Worm (Caenorhabditis elegans) whole organism, L2 larva: ENCODE data around the gene txt-3.

Experiments
- C34F6.9 ChIP-seq: fragments of 150-350 bp; optimal IDR thresholded peaks from 2 replicates; lab custom pipeline; 2014; ENCODE audit warnings: missing biosample characterization, missing genetic modification characterization
- R02D3.7 ChIP-seq: fragments of 150-350 bp; optimal IDR thresholded peaks from 2 replicates; lab custom pipeline; 2014; ENCODE audit warnings: missing biosample characterization, missing genetic modification characterization
- ZK546.5 ChIP-seq: sonication (generic microtip); optimal IDR thresholded peaks from 2 replicates; lab custom pipeline; 2017; ENCODE audit warnings: missing biosample characterization, missing genetic modification characterization
- alr-1 ChIP-seq: fragments of 150-350 bp; optimal IDR thresholded peaks from 2 replicates; lab custom pipeline; 2014; ENCODE audit warnings: missing biosample characterization, missing genetic modification characterization
- aly-2 ChIP-seq: fragments of 150-350 bp; optimal IDR thresholded peaks from 2 replicates; lab custom pipeline; 2014; ENCODE audit warnings: missing biosample characterization, missing genetic modification characterization
- blmp-1 ChIP-seq: sonication (generic microtip); optimal IDR thresholded peaks from 2 replicates; lab custom pipeline; 2017; ENCODE audit warnings: missing genetic modification characterization, mild to moderate bottlenecking, missing compliant biosample characterization, antibody characterized with exemption, moderate library complexity; ENCODE audit not compliant: insufficient read depth
- ceh-82 ChIP-seq: fragments of 150-350 bp; optimal IDR thresholded peaks from 2 replicates; lab custom pipeline; 2014; ENCODE audit warnings: missing biosample characterization, missing genetic modification characterization
- crh-2 ChIP-seq: sonication (generic microtip); optimal IDR thresholded peaks from 2 replicates; lab custom pipeline; 2017; ENCODE audit warnings: missing biosample characterization, missing genetic modification characterization
- egl-27 ChIP-seq: sonication (generic microtip); optimal IDR thresholded peaks from 3 replicates; lab custom pipeline; 2017; ENCODE audit warnings: missing biosample characterization, missing genetic modification reagents, missing genetic modification characterization
- elt-1 ChIP-seq: fragments of 150-350 bp; optimal IDR thresholded peaks from 2 replicates; lab custom pipeline; 2014; ENCODE audit warnings: missing biosample characterization, missing genetic modification characterization
- fos-1 ChIP-seq: fragments of 150-350 bp; optimal IDR thresholded peaks from 2 replicates; lab custom pipeline; 2014; ENCODE audit warnings: missing biosample characterization, missing genetic modification characterization
- gmeb-1 ChIP-seq: fragments of 150-350 bp; optimal IDR thresholded peaks from 2 replicates; lab custom pipeline; 2014; ENCODE audit warnings: missing biosample characterization, missing genetic modification characterization
- lin-11 ChIP-seq: fragments of 150-350 bp; sonication (generic microtip); optimal IDR thresholded peaks from 2 replicates; lab custom pipeline; 2014; ENCODE audit warnings: missing biosample characterization, missing genetic modification characterization, inconsistent platforms, mixed read lengths
- lin-13 ChIP-seq: fragments of 150-350 bp; optimal IDR thresholded peaks from 2 replicates; lab custom pipeline; 2014; ENCODE audit warnings: missing biosample characterization, missing genetic modification reagents, missing genetic modification characterization
- mab-5 ChIP-seq: fragments of 150-350 bp; optimal IDR thresholded peaks from 2 replicates; lab custom pipeline; 2014; ENCODE audit warnings: missing biosample characterization, missing genetic modification characterization
- mbf-1 ChIP-seq: sonication (generic microtip); optimal IDR thresholded peaks from 2 replicates; lab custom pipeline; 2017; ENCODE audit warnings: missing biosample characterization, missing genetic modification characterization
- mdl-1 ChIP-seq, 2 experiments: fragments of 150-350 bp in 1 of 2; sonication (generic microtip) in 1 of 2; optimal IDR thresholded peaks; 2 replicates each; lab custom pipeline; 2017; ENCODE audit warnings: missing biosample characterization in 2 of 2, missing genetic modification characterization in 2 of 2
- nhr-10 ChIP-seq: sonication (generic microtip); optimal IDR thresholded peaks from 2 replicates; lab custom pipeline; 2017; ENCODE audit warnings: missing biosample characterization, missing genetic modification characterization
- nhr-11 ChIP-seq: fragments of 150-350 bp; optimal IDR thresholded peaks from 2 replicates; lab custom pipeline; 2014; ENCODE audit warnings: missing biosample characterization, missing genetic modification characterization
- nhr-21 ChIP-seq: fragments of 150-350 bp; optimal IDR thresholded peaks from 2 replicates; lab custom pipeline; 2014; ENCODE audit warnings: missing biosample characterization, missing genetic modification characterization
- nhr-23 ChIP-seq: fragments of 150-350 bp; optimal IDR thresholded peaks from 2 replicates; lab custom pipeline; 2014; ENCODE audit warnings: missing biosample characterization, missing genetic modification reagents, missing genetic modification characterization
- nhr-237 ChIP-seq: fragments of 150-350 bp; optimal IDR thresholded peaks from 2 replicates; lab custom pipeline; 2014; ENCODE audit warnings: missing biosample characterization, missing genetic modification characterization
- nhr-6 ChIP-seq: fragments of 150-350 bp; optimal IDR thresholded peaks from 2 replicates; lab custom pipeline; 2014; ENCODE audit warnings: missing biosample characterization, missing genetic modification characterization
- nhr-77 ChIP-seq: fragments of 150-350 bp; optimal IDR thresholded peaks from 2 replicates; lab custom pipeline; 2014; ENCODE audit warnings: missing biosample characterization, missing genetic modification characterization
- peb-1 ChIP-seq: fragments of 150-350 bp; optimal IDR thresholded peaks from 2 replicates; lab custom pipeline; 2014; ENCODE audit warnings: missing biosample characterization, missing genetic modification characterization
- skn-1 ChIP-seq: sonication (generic microtip); optimal IDR thresholded peaks from 2 replicates; lab custom pipeline; 2017; ENCODE audit warnings: missing biosample characterization, missing genetic modification characterization
- sma-3 ChIP-seq: sonication (generic microtip); optimal IDR thresholded peaks from 2 replicates; lab custom pipeline; 2016; ENCODE audit warnings: missing genetic modification reagents, missing genetic modification characterization, missing compliant biosample characterization
- sma-9 ChIP-seq, 2 experiments: fragments of 150-350 bp in 1 of 2; sonication (generic microtip) in 1 of 2; optimal IDR thresholded peaks; 2 replicates each; lab custom pipeline; 2014 to 2016; ENCODE audit warnings: missing genetic modification characterization in 2 of 2, mild to moderate bottlenecking in 1 of 2, missing biosample characterization in 1 of 2, missing compliant biosample characterization in 1 of 2, missing genetic modification reagents in 1 of 2, moderate library complexity in 1 of 2
- snpc-4 ChIP-seq: fragments of 150-350 bp; optimal IDR thresholded peaks from 2 replicates; lab custom pipeline; 2014; ENCODE audit warnings: missing biosample characterization, missing genetic modification characterization
- unc-55 ChIP-seq: fragments of 150-350 bp; sonication (generic microtip); optimal IDR thresholded peaks from 3 replicates; lab custom pipeline; 2014; ENCODE audit warnings: missing biosample characterization, missing genetic modification reagents, missing genetic modification characterization
- zag-1 ChIP-seq: fragments of 150-350 bp; optimal IDR thresholded peaks from 2 replicates; lab custom pipeline; 2014; ENCODE audit warnings: missing biosample characterization, missing genetic modification characterization
- ztf-1 ChIP-seq: fragments of 200-800 bp; sonication (Bioruptor generic); conservative IDR thresholded peaks from 2 replicates; pipeline ENCODE4 v1.3.6; 2022; ENCODE audit warnings: missing genetic modification characterization, missing compliant biosample characterization
- ztf-11 ChIP-seq: sonication (generic microtip); optimal IDR thresholded peaks from 2 replicates; lab custom pipeline; 2017; ENCODE audit warnings: missing biosample characterization, missing genetic modification characterization
- ztf-4 ChIP-seq: fragments of 150-350 bp; optimal IDR thresholded peaks from 2 replicates; lab custom pipeline; 2014; ENCODE audit warnings: missing biosample characterization, missing genetic modification characterization

The txt-3 gene

ce11 chrIV:4963834-4964233 lies at the start of gene txt-3:
Gene txt-3 (plus strand): TSS chrIV:4963958.
- TF ChIP-seq mdl-1 (tag; optimal IDR thresholded peaks at IDR 0.05; lab: Kevin White, UChicago): no peak
- TF ChIP-seq nhr-21 (tag; lab: Kevin White, UChicago): no peak
- TF ChIP-seq egl-27: no peak
- TF ChIP-seq R02D3.7 (tag; lab: Kevin White, UChicago): no peak
- no peak for TF ChIP-seq ZK546.5
- TF ChIP-seq crh-2 (tag; lab: Kevin White, UChicago): no peak
- TF ChIP-seq unc-55 (GFP tag; lab: Kevin White, UChicago): no peak
- TF ChIP-seq blmp-1 (tag; lab: Kevin White, UChicago): no peak
- TF ChIP-seq nhr-6 (tag; lab: Kevin White, UChicago): no peak
- TF ChIP-seq ztf-11 (tag; lab: Kevin White, UChicago): no peak
- TF ChIP-seq mbf-1 (tag; lab: Kevin White, UChicago): no peak
- no peak for TF ChIP-seq mab-5
- TF ChIP-seq sma-3 (GFP tag; lab: Kevin White, UChicago): no peak
- TF ChIP-seq nhr-10 (tag; lab: Kevin White, UChicago): no peak

ce11 chrIV:4915689-4916088 lies 48.1 kb upstream of the txt-3 start, which contains the start of gene str-155:
Gene str-155 (plus strand): TSS chrIV:4915989.
- TF ChIP-seq ztf-11 (tag; lab: Kevin White, UChicago) (no peak), ceh-82 (tag; lab: Kevin White, UChicago) (no peak), nhr-10 (tag; lab: Kevin White, UChicago) (no peak), alr-1 (tag; lab: Kevin White, UChicago) (no peak), skn-1 (no peak), nhr-237 (no peak), peb-1 (no peak)

- no peak for TF ChIP-seq C34F6.9 (tag; lab: Kevin White, UChicago)
- TF ChIP-seq peb-1: no peak
- no peak for TF ChIP-seq nhr-237
- TF ChIP-seq lin-11: no peak
- no peak for TF ChIP-seq zag-1 (tag; lab: Kevin White, UChicago)
- TF ChIP-seq nhr-10 (tag; lab: Kevin White, UChicago): no peak
- no peak for TF ChIP-seq lin-13 (GFP tag; lab: Kevin White, UChicago)
- TF ChIP-seq skn-1: no peak
- TF ChIP-seq alr-1 (tag; lab: Kevin White, UChicago): no peak
- no peak for TF ChIP-seq ztf-4 (tag; lab: Kevin White, UChicago)
- TF ChIP-seq snpc-4 (tag; lab: Kevin White, UChicago): no peak
- TF ChIP-seq aly-2 (tag; lab: Kevin White, UChicago): no peak
- no peak for TF ChIP-seq ZK546.5
- TF ChIP-seq gmeb-1 (tag; lab: Kevin White, UChicago): no peak
- TF ChIP-seq ztf-11 (tag; lab: Kevin White, UChicago): no peak
- no peak for TF ChIP-seq mab-5
- TF ChIP-seq unc-55 (GFP tag; lab: Kevin White, UChicago): no peak
- TF ChIP-seq ztf-1 (GFP tag; lab: Robert Waterston, UW): no peak
- TF ChIP-seq elt-1: no peak
Measured at ce11 chrIV:4917774-4918173, 46.0 kb upstream of the txt-3 start, which contains the start of gene str-158. Gene str-158 (plus strand): TSS chrIV:4918074.

- peak; percentile 13 for TF ChIP-seq fos-1 (tag; lab: Kevin White, UChicago)
- no peak for TF ChIP-seq nhr-10 (tag; lab: Kevin White, UChicago)
- TF ChIP-seq nhr-77 (tag; lab: Kevin White, UChicago): no peak
Measured at ce11 chrIV:4930045-4930444, 33.7 kb upstream of the txt-3 start, which contains the start of gene Y9C9A.8. Gene Y9C9A.8 (plus strand): TSS chrIV:4930345.

ce11 chrIV:4930754-4931322 lies 32.9 kb upstream of the txt-3 start:
- peak; percentile 19 for TF ChIP-seq crh-2 (tag; lab: Kevin White, UChicago)
- peak; percentile 24 for TF ChIP-seq nhr-21 (tag; lab: Kevin White, UChicago)
- TF ChIP-seq nhr-23 (tag; lab: Kevin White, UChicago): no peak
- no peak for TF ChIP-seq nhr-11 (tag; lab: Kevin White, UChicago)
- peak; percentile 39 for TF ChIP-seq gmeb-1 (tag; lab: Kevin White, UChicago)
- peak; percentile 92 for TF ChIP-seq snpc-4 (tag; lab: Kevin White, UChicago)
- peak; percentile 67 for TF ChIP-seq sma-3 (GFP tag; lab: Kevin White, UChicago)
- TF ChIP-seq sma-9 (GFP tag; optimal IDR thresholded peaks at IDR 0.05; lab: Kevin White, UChicago): peak; percentile 8
- TF ChIP-seq sma-9 (tag; optimal IDR thresholded peaks at IDR 0.05; lab: Kevin White, UChicago): no peak
- TF ChIP-seq, all 48 proteins: peak for 6
